Fruit fly (Drosophila melanogaster): Measurements from ENCODE around the gene CG18577.

dm6 chr3R:11175308-11175707 is 20.6 kb upstream of the CG18577 start, which contains the start of the genes Ugt304A1 and Ugt303A1:
- TF ChIP-seq h (optimal IDR thresholded peaks at IDR 0.05) = no peak
- TF ChIP-seq Myc (optimal IDR thresholded peaks at IDR 0.05) = no peak
- TF ChIP-seq psq (optimal IDR thresholded peaks at IDR 0.05) = no peak
- TF ChIP-seq Sin3A (optimal IDR thresholded peaks at IDR 0.05) = no peak
- TF ChIP-seq insv (optimal IDR thresholded peaks at IDR 0.05) = no peak
- no peak for TF ChIP-seq ttk (optimal IDR thresholded peaks at IDR 0.05)
